Worm (Caenorhabditis elegans) whole organism, L3 larva: ENCODE results near the gene F55C12.2.

ENCODE experiments used
- ceh-82 ChIP-seq: fragments of 150-350 bp; optimal IDR thresholded peaks from 2 replicates; lab custom pipeline; 2014; ENCODE audit warnings: missing biosample characterization, missing genetic modification characterization
- mdl-1 ChIP-seq: fragments of 150-350 bp; optimal IDR thresholded peaks from 2 replicates; lab custom pipeline; 2014; ENCODE audit warnings: missing biosample characterization, missing genetic modification characterization
- pha-4 ChIP-seq: fragments of 150-350 bp; optimal IDR thresholded peaks from 2 replicates; lab custom pipeline; 2014; ENCODE audit warnings: missing biosample characterization, missing genetic modification reagents, missing genetic modification characterization
- snpc-4 ChIP-seq: fragments of 150-350 bp; optimal IDR thresholded peaks from 2 replicates; lab custom pipeline; 2014; ENCODE audit warnings: missing biosample characterization, missing genetic modification characterization
- ztf-11 ChIP-seq: fragments of 150-350 bp; optimal IDR thresholded peaks from 2 replicates; lab custom pipeline; 2014; ENCODE audit warnings: missing biosample characterization, missing genetic modification characterization

DNA sequence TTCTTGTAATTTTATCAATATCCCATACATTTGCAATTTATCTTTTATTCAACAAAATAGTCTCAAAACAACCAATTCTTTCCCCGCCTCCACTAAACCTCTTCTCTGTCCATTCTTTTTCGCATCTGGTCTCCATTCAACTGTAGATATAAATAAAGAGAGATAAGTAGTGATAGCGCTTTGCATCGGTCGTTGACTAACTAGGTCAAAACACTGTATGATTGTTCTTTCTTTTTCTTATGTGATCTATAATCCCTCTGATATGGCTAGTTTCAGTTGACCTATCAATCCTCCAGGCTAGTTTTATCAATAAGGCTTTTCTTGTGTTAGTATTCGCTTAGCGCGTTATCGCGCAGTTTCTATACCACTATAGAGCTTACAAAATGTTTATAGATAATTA lies 23.4 kb upstream of the F55C12.2 start:
- TF ChIP-seq snpc-4 (tag; lab: Kevin White, UChicago) (no peak), ztf-11 (tag; lab: Kevin White, UChicago) (no peak), ceh-82 (tag; lab: Kevin White, UChicago) (no peak), mdl-1 (tag; lab: Kevin White, UChicago) (no peak), pha-4 (tag; lab: Kevin White, UChicago) (no peak)
